Worm (Caenorhabditis elegans): ENCODE measurements around the gene lsy-13.

- TF ChIP-seq unc-39 (tag; optimal IDR thresholded peaks at IDR 0.05) (no peak), lsy-2 (tag; optimal IDR thresholded peaks at IDR 0.05) (no peak), pha-4 (tag; optimal IDR thresholded peaks at IDR 0.05) (no peak), ceh-39 (tag; optimal IDR thresholded peaks at IDR 0.05) (no peak), lin-32 (GFP tag; optimal IDR thresholded peaks at IDR 0.05) (no peak), nhr-28 (tag; optimal IDR thresholded peaks at IDR 0.05) (no peak), nhr-12 (tag; optimal IDR thresholded peaks at IDR 0.05) (no peak)
These were observed 32.3 kb upstream of the lsy-13 start, which contains the start of gene clec-194 for ce11 chrIV:16831366-16831765.
